Worm (Caenorhabditis elegans) whole organism, L4 larva: ENCODE data around the gene lin-52.

Source experiments
- D1046.2 ChIP-seq: fragments of 200-800 bp; sonication (Bioruptor generic); IDR thresholded peaks from 2 replicates; pipeline ENCODE4 v1.3.6; 2022; ENCODE audit warnings: missing genetic modification characterization, missing compliant biosample characterization
- F37D6.2 ChIP-seq: sonication (generic microtip); optimal IDR thresholded peaks from 2 replicates; lab custom pipeline; 2016; ENCODE audit warnings: mild to moderate bottlenecking, missing genetic modification characterization, missing compliant biosample characterization
- T26A8.4 ChIP-seq: fragments of 200-800 bp; sonication (Bioruptor generic); IDR thresholded peaks from 2 replicates; pipeline ENCODE4 v1.3.6; 2022; ENCODE audit warnings: missing genetic modification characterization, missing compliant biosample characterization
- Y48G9A.11 ChIP-seq: fragments of 200-800 bp; sonication (Bioruptor generic); IDR thresholded peaks from 2 replicates; pipeline ENCODE4 v1.3.6; 2022; ENCODE audit warnings: missing genetic modification reagents, missing genetic modification characterization, missing compliant biosample characterization
- ZK337.2 ChIP-seq: fragments of 200-800 bp; sonication (Bioruptor generic); IDR thresholded peaks from 2 replicates; pipeline ENCODE4 v1.3.6; 2022; ENCODE audit warnings: missing genetic modification reagents, missing genetic modification characterization, missing compliant biosample characterization
- ZK546.5 ChIP-seq, 2 experiments: sonication (generic microtip); optimal IDR thresholded peaks; 2 replicates each; lab custom pipeline; 2017; ENCODE audit warnings: missing biosample characterization in 2 of 2, missing genetic modification characterization in 2 of 2
- aha-1 ChIP-seq: fragments of 150-350 bp; peaks from one replicate; lab custom pipeline; 2014; ENCODE audit warnings: missing biosample characterization, missing genetic modification characterization
- ama-1 ChIP-seq: fragments of 150-350 bp; optimal IDR thresholded peaks from 2 replicates; lab custom pipeline; 2014; ENCODE audit warnings: inconsistent platforms, mixed read lengths
- ceh-20 ChIP-seq: fragments of 200-800 bp; sonication (Bioruptor generic); IDR thresholded peaks from 2 replicates; pipeline ENCODE4 v1.3.6; 2022; ENCODE audit warnings: missing genetic modification reagents, missing genetic modification characterization, missing compliant biosample characterization
- ceh-28 ChIP-seq: fragments of 150-350 bp; optimal IDR thresholded peaks from 2 replicates; lab custom pipeline; 2014; ENCODE audit warnings: missing biosample characterization, missing genetic modification reagents, missing genetic modification characterization
- ceh-32 ChIP-seq: sonication (generic microtip); optimal IDR thresholded peaks from 2 replicates; lab custom pipeline; 2016; ENCODE audit warnings: mild to moderate bottlenecking, missing genetic modification characterization, missing compliant biosample characterization; ENCODE audit not compliant: poor library complexity
- ces-1 ChIP-seq: fragments of 150-350 bp; sonication (generic microtip); optimal IDR thresholded peaks from 4 replicates; lab custom pipeline; 2014; ENCODE audit warnings: missing biosample characterization, missing genetic modification reagents, missing genetic modification characterization
- cey-2 ChIP-seq: sonication (generic microtip); optimal IDR thresholded peaks from 3 replicates; lab custom pipeline; 2017; ENCODE audit warnings: missing genetic modification characterization, mild to moderate bottlenecking, missing compliant biosample characterization, antibody characterized with exemption, borderline replicate concordance; ENCODE audit not compliant: insufficient read depth
- daf-19 ChIP-seq: fragments of 200-800 bp; sonication (Bioruptor generic); conservative IDR thresholded peaks from 2 replicates; pipeline ENCODE4 v1.3.6; 2022; ENCODE audit warnings: missing genetic modification characterization, missing compliant biosample characterization
- daf-8 ChIP-seq: fragments of 200-800 bp; sonication (Bioruptor generic); IDR thresholded peaks from 2 replicates; pipeline ENCODE4 v1.3.6; 2022; ENCODE audit warnings: missing genetic modification characterization, missing compliant biosample characterization
- dmd-6 ChIP-seq: fragments of 200-800 bp; sonication (Bioruptor generic); IDR thresholded peaks from 2 replicates; pipeline ENCODE4 v1.3.6; 2022; ENCODE audit warnings: missing genetic modification reagents, missing genetic modification characterization, missing compliant biosample characterization
- dpl-1 ChIP-seq: fragments of 150-350 bp; optimal IDR thresholded peaks from 2 replicates; lab custom pipeline; 2014; ENCODE audit warnings: missing biosample characterization, missing genetic modification reagents, missing genetic modification characterization
- dve-1 ChIP-seq: sonication (generic microtip); optimal IDR thresholded peaks from 2 replicates; lab custom pipeline; 2017; ENCODE audit warnings: antibody characterized with exemption, mild to moderate bottlenecking, missing genetic modification characterization, missing compliant biosample characterization; ENCODE audit not compliant: insufficient read depth
- fos-1 ChIP-seq: fragments of 150-350 bp; optimal IDR thresholded peaks from 2 replicates; lab custom pipeline; 2014; ENCODE audit warnings: missing biosample characterization, missing genetic modification characterization
- hif-1 ChIP-seq, 2 experiments: sonication (generic microtip); optimal IDR thresholded peaks; 2 replicates each; lab custom pipeline; 2016 to 2017; ENCODE audit warnings: missing compliant biosample characterization in 2 of 2, missing genetic modification characterization in 2 of 2, missing genetic modification reagents in 2 of 2, missing genotype in 2 of 2, mild to moderate bottlenecking in 1 of 2
- hlh-11 ChIP-seq: fragments of 200-800 bp; sonication (Bioruptor generic); optimal IDR thresholded peaks from 2 replicates; lab custom pipeline; 2018; ENCODE audit warnings: mild to moderate bottlenecking, missing genetic modification characterization, missing compliant biosample characterization
- hlh-30 ChIP-seq: sonication (generic microtip); optimal IDR thresholded peaks from 2 replicates; lab custom pipeline; 2017; ENCODE audit warnings: antibody characterized with exemption, mild to moderate bottlenecking, missing genetic modification characterization, missing compliant biosample characterization; ENCODE audit not compliant: insufficient read depth
- hmg-1.1 ChIP-seq: fragments of 200-800 bp; sonication (Bioruptor generic); IDR thresholded peaks from 2 replicates; pipeline ENCODE4 v1.3.6; 2022; ENCODE audit warnings: missing genetic modification reagents, missing genetic modification characterization, missing compliant biosample characterization
- lim-7 ChIP-seq: fragments of 200-800 bp; sonication (Bioruptor generic); IDR thresholded peaks from 2 replicates; pipeline ENCODE4 v1.3.6; 2022; ENCODE audit warnings: missing genetic modification characterization, missing compliant biosample characterization
- lin-1 ChIP-seq: fragments of 200-800 bp; sonication (Bioruptor generic); IDR thresholded peaks from 2 replicates; pipeline ENCODE4 v1.3.6; 2022; ENCODE audit warnings: missing genetic modification reagents, missing genetic modification characterization, missing compliant biosample characterization
- lin-13 ChIP-seq: fragments of 150-350 bp; optimal IDR thresholded peaks from 2 replicates; lab custom pipeline; 2014; ENCODE audit warnings: missing biosample characterization, missing genetic modification reagents, missing genetic modification characterization
- lin-29 ChIP-seq: fragments of 200-800 bp; sonication (Bioruptor generic); IDR thresholded peaks from 2 replicates; pipeline ENCODE4 v1.3.6; 2022; ENCODE audit warnings: missing genetic modification reagents, missing genetic modification characterization, missing compliant biosample characterization
- lin-38 ChIP-seq: fragments of 200-800 bp; sonication (Bioruptor generic); IDR thresholded peaks from 2 replicates; pipeline ENCODE4 v1.3.6; 2022; ENCODE audit warnings: missing genetic modification reagents, missing genetic modification characterization, missing compliant biosample characterization
- lsy-2 ChIP-seq, 2 experiments: fragments of 150-350 bp in 1 of 2; sonication (generic microtip) in 1 of 2; optimal IDR thresholded peaks; 2 replicates each; lab custom pipeline; 2014 to 2017; ENCODE audit warnings: missing biosample characterization in 2 of 2, missing genetic modification characterization in 2 of 2
- madf-9 ChIP-seq: fragments of 200-800 bp; sonication (Bioruptor generic); conservative IDR thresholded peaks from 2 replicates; pipeline ENCODE4 v1.3.6; 2022; ENCODE audit warnings: missing genetic modification reagents, missing genetic modification characterization, missing compliant biosample characterization
- mdl-1 ChIP-seq, 2 experiments: fragments of 150-350 bp in 1 of 2; sonication (generic microtip) in 1 of 2; optimal IDR thresholded peaks; 2 replicates each; lab custom pipeline; 2014 to 2017; ENCODE audit warnings: missing biosample characterization in 2 of 2, missing genetic modification characterization in 2 of 2
- mep-1 ChIP-seq: fragments of 150-350 bp; sonication (generic microtip); optimal IDR thresholded peaks from 3 replicates; lab custom pipeline; 2014; ENCODE audit warnings: missing biosample characterization, missing genetic modification characterization
- mxl-3 ChIP-seq: fragments of 200-800 bp; sonication (Bioruptor generic); optimal IDR thresholded peaks from 2 replicates; lab custom pipeline; 2018; ENCODE audit warnings: mild to moderate bottlenecking, missing genetic modification characterization, missing compliant biosample characterization
- nhr-28 ChIP-seq: fragments of 150-350 bp; optimal IDR thresholded peaks from 2 replicates; lab custom pipeline; 2014; ENCODE audit warnings: missing biosample characterization, missing genetic modification characterization
- nhr-6 ChIP-seq: fragments of 150-350 bp; optimal IDR thresholded peaks from 2 replicates; lab custom pipeline; 2014; ENCODE audit warnings: missing biosample characterization, missing genetic modification characterization
- pha-4 ChIP-seq, 2 experiments: fragments of 150-350 bp in 1 of 2; fragments of 200-800 bp in 1 of 2; sonication (Bioruptor generic) in 1 of 2; IDR thresholded peaks in 1 of 2; optimal IDR thresholded peaks in 1 of 2; 2 replicates each; pipeline versions ENCODE4 v1.3.6 to Lab custom; 2014 to 2022; ENCODE audit warnings: missing genetic modification characterization in 2 of 2, missing genetic modification reagents in 2 of 2, missing biosample characterization in 1 of 2, missing compliant biosample characterization in 1 of 2
- rbr-2 ChIP-seq: sonication (generic microtip); optimal IDR thresholded peaks from 2 replicates; lab custom pipeline; 2016; ENCODE audit warnings: missing genotype, missing genetic modification characterization, missing compliant biosample characterization
- sdz-12 ChIP-seq: fragments of 200-800 bp; sonication (Bioruptor generic); optimal IDR thresholded peaks from 2 replicates; lab custom pipeline; 2018; ENCODE audit warnings: mild to moderate bottlenecking, missing genetic modification characterization, missing compliant biosample characterization
- set-16 ChIP-seq: fragments of 200-800 bp; sonication (Bioruptor generic); IDR thresholded peaks from 2 replicates; pipeline ENCODE4 v1.3.6; 2022; ENCODE audit warnings: missing genetic modification reagents, missing genetic modification characterization, missing compliant biosample characterization
- snpc-4 ChIP-seq: fragments of 150-350 bp; optimal IDR thresholded peaks from 2 replicates; lab custom pipeline; 2014; ENCODE audit warnings: missing biosample characterization, missing genetic modification characterization
- unc-62 ChIP-seq, 3 experiments: fragments of 150-350 bp in 1 of 3; sonication (generic microtip); optimal IDR thresholded peaks in 2 of 3; peaks in 1 of 3; 1 replicate in 1 of 3; 2 replicates in 2 of 3; lab custom pipeline; 2014 to 2017; ENCODE audit warnings: missing biosample characterization in 3 of 3, missing genetic modification characterization in 3 of 3, missing genetic modification reagents in 3 of 3, missing genotype in 1 of 3
- zag-1 ChIP-seq: fragments of 150-350 bp; optimal IDR thresholded peaks from 2 replicates; lab custom pipeline; 2014; ENCODE audit warnings: missing biosample characterization, missing genetic modification characterization

lin-52 gene

DNA sequence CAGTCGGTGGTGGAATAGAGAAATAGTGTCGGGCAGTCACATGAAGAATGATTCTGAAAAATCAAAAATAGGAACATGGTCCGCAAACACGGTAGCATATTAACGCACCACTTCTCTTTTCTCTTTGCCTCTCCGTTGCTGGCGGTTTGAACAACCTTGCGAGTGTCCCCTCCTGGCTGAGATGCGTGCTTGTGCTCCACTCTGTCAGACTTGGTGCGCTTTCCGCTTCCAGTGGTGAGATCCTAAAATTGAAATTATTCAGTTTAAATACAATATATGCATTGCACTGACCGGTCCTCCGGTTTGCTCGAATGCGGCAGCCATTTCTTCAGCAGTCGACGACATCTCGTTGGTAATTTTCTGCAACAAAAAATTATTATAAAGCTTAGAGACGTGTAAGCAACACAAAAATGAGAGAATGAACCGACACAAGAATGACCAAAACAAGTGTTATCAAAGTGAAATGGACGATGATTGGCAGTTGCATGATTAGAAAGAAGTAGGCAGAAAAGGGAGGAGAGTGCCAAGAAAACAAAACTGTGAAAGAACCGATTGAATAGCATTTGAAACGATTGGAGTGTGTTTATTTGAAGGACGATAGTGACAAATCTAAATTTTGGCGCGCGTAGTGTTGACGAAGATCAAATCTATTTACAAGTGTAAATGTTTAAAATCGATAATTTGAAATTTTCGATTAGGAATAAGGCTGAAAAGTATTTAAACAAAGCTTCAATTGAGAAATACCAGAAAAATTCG, 701 bp upstream of the lin-52 start, which contains the start of gene ZK632.9 (continued):
- TF ChIP-seq dve-1 (tag; lab: Kevin White, UChicago) (peak; percentile 54), snpc-4 (no peak), dmd-6 (GFP tag; lab: Robert Waterston, UW) (peak; percentile 48), madf-9 (no peak), cey-2 (no peak), fos-1 (tag; lab: Kevin White, UChicago) (no peak), sdz-12 (no peak)

- TF ChIP-seq unc-62 (GFP tag; optimal IDR thresholded peaks at IDR 0.05 in 1 of 2; lab: Kevin White, UChicago) (peak in 1 of 2 experiments; percentile 97), unc-62 (tag; optimal IDR thresholded peaks at IDR 0.05; lab: Kevin White, UChicago) (no peak), D1046.2 (GFP tag; lab: Robert Waterston, UW) (no peak)
These were observed 802 bp downstream of the lin-52 start for ce11 chrIII:9823748-9824147.

- TF ChIP-seq fos-1 (tag; lab: Kevin White, UChicago) (no peak), ces-1 (GFP tag; lab: Kevin White, UChicago) (no peak), daf-8 (GFP tag; lab: Robert Waterston, UW) (no peak), ceh-28 (tag; lab: Kevin White, UChicago) (no peak), dve-1 (tag; lab: Kevin White, UChicago) (no peak), daf-19 (GFP tag; lab: Robert Waterston, UW) (no peak)
These were observed 1.6 kb downstream of the lin-52 start, which contains the start of gene arl-5 for ce11 chrIII:9822942-9823341. Gene arl-5 (plus strand): TSS chrIII:9823242.

DNA sequence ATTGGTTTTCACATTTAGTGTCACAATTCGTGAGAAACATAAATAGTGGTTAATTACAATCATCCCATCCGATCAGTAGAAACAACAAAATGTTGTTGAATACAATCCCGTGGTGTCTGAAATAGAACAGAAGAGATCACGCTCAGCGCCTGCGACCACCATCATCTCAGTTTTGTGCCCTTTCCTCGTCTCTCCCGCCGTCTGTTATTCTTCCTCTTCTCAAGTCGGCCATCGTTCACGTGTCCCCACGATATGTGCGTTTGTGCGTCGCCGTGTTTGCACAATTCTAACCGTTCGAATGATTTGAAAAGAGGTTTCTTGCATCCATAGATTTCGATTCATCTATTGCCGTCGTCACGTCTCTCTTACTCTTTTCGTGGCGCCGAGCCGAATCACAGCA, 5.8 kb downstream of the lin-52 start, which contains the start of gene panl-3:
panl-3 (plus strand) TSS at position 294 of the 400 bp plus-strand sequence.
- TF ChIP-seq nhr-6: peak; percentile 38
- no peak for TF ChIP-seq F37D6.2 (tag; lab: Kevin White, UChicago)
- 0 out of 2 replicates have a peak, but pooled peaks have one; percentile 24 for TF ChIP-seq lin-1 (GFP tag; lab: Robert Waterston, UW)
- no peak for TF ChIP-seq ZK546.5 (tag; optimal IDR thresholded peaks at IDR 0.05; lab: Kevin White, UChicago)
- TF ChIP-seq hlh-30 (tag; lab: Kevin White, UChicago): peak; percentile 99
- TF ChIP-seq lim-7 (GFP tag; lab: Robert Waterston, UW): no peak
- peak; percentile 23; the same call in 1 of the 2 replicates for TF ChIP-seq set-16 (GFP tag; lab: Robert Waterston, UW)
- TF ChIP-seq T26A8.4 (GFP tag; lab: Robert Waterston, UW): 0 out of 2 replicates have a peak, but pooled peaks have one; percentile 52
- peak; percentile 63 for TF ChIP-seq dpl-1 (GFP tag; lab: Kevin White, UChicago)
- peak; percentile 89 for TF ChIP-seq mxl-3 (GFP tag; lab: Kevin White, UChicago)
- TF ChIP-seq aha-1 (tag; lab: Kevin White, UChicago): peak; percentile 67
- peak; percentile 58 for TF ChIP-seq dve-1 (tag; lab: Kevin White, UChicago)
- TF ChIP-seq ceh-20 (GFP tag; lab: Robert Waterston, UW): peak; percentile 33; the same call in 1 of the 2 replicates
- TF ChIP-seq Y48G9A.11 (GFP tag; lab: Robert Waterston, UW): no peak
- TF ChIP-seq rbr-2 (tag; lab: Kevin White, UChicago): peak; percentile 59
- TF ChIP-seq lin-13 (GFP tag; lab: Kevin White, UChicago): peak; percentile 45
- peak in 1 of 2 experiments; percentile 32 for TF ChIP-seq hif-1 (tag; optimal IDR thresholded peaks at IDR 0.05; lab: Kevin White, UChicago)
- TF ChIP-seq lin-29 (GFP tag; lab: Robert Waterston, UW): no peak
- TF ChIP-seq pha-4 (GFP tag; IDR thresholded peaks at IDR 0.05; lab: Robert Waterston, UW): no peak
- peak; percentile 16 for TF ChIP-seq pha-4 (tag; optimal IDR thresholded peaks at IDR 0.05; lab: Kevin White, UChicago)
- TF ChIP-seq lsy-2 (tag; optimal IDR thresholded peaks at IDR 0.05; lab: Kevin White, UChicago): peak; percentile 10 to 74
- TF ChIP-seq ZK337.2: no peak
- TF ChIP-seq zag-1 (tag; lab: Kevin White, UChicago): no peak
- TF ChIP-seq nhr-28: peak; percentile 32
- TF ChIP-seq ceh-32 (tag; lab: Kevin White, UChicago): no peak
- TF ChIP-seq hmg-1.1 (GFP tag; lab: Robert Waterston, UW): peak; percentile 80
- peak; percentile 63 for TF ChIP-seq mep-1 (tag; lab: Kevin White, UChicago)
- TF ChIP-seq hlh-11 (tag; lab: Kevin White, UChicago): peak; percentile 78
- peak; percentile 43 for TF ChIP-seq dmd-6 (GFP tag; lab: Robert Waterston, UW)
- peak; percentile 67 to 95 for TF ChIP-seq mdl-1 (tag; optimal IDR thresholded peaks at IDR 0.05; lab: Kevin White, UChicago)
- TF ChIP-seq lin-38: peak; percentile 50
- TF ChIP-seq ama-1 (lab: Kevin White, UChicago): peak; percentile 3
